Fruit fly (Drosophila melanogaster) whole organism, prepupa: ENCODE results near the gene CG13625.

Experiments used
- CG10631 ChIP-seq: fragments of 200-800 bp; sonication (Bioruptor generic); optimal IDR thresholded peaks from 2 replicates; lab custom pipeline; 2016; ENCODE audit warnings: missing biosample characterization, missing genetic modification characterization
- CG7368 ChIP-seq: fragments of 200-800 bp; sonication (Bioruptor generic); optimal IDR thresholded peaks from 3 replicates; lab custom pipeline; 2016; ENCODE audit warnings: missing biosample characterization, missing genetic modification characterization
- CG8319 ChIP-seq: fragments of 200-800 bp; sonication (Bioruptor generic); optimal IDR thresholded peaks from 3 replicates; lab custom pipeline; 2016; ENCODE audit warnings: missing biosample characterization, missing genetic modification characterization
- Lpt ChIP-seq: fragments of 200-800 bp; sonication (Bioruptor generic); optimal IDR thresholded peaks from 3 replicates; lab custom pipeline; 2016; ENCODE audit warnings: missing biosample characterization, missing genetic modification characterization
- acj6 ChIP-seq: fragments of 200-800 bp; sonication (Bioruptor generic); optimal IDR thresholded peaks from 3 replicates; lab custom pipeline; 2016; ENCODE audit warnings: missing biosample characterization, missing genetic modification characterization
- dsx ChIP-seq: fragments of 200-800 bp; optimal IDR thresholded peaks from 3 replicates; lab custom pipeline; 2019; ENCODE audit warnings: missing biosample characterization, mild to moderate bottlenecking, missing genetic modification characterization, moderate library complexity; ENCODE audit not compliant: poor library complexity, severe bottlenecking
- ss ChIP-seq, 2 experiments: fragments of 200-800 bp; sonication (Bioruptor generic); optimal IDR thresholded peaks; 2 replicates in 1 of 2; 3 replicates in 1 of 2; lab custom pipeline; 2017 to 2018; ENCODE audit warnings: mild to moderate bottlenecking in 2 of 2, missing biosample characterization in 2 of 2, missing genetic modification characterization in 2 of 2, moderate library complexity in 1 of 2

dm6 chr3R:24557020-24557465 is 27.9 kb downstream of the CG13625 start:
- TF ChIP-seq acj6 (GFP tag; lab: Kevin White, UChicago) (peak; percentile 44), CG8319 (GFP tag; lab: Kevin White, UChicago) (no peak), Lpt (GFP tag; lab: Kevin White, UChicago) (no peak), dsx (GFP tag; lab: Kevin White, UChicago) (no peak), CG7368 (GFP tag; lab: Kevin White, UChicago) (no peak), ss (GFP tag; optimal IDR thresholded peaks at IDR 0.05; lab: Kevin White, UChicago) (no peak), CG10631 (GFP tag; lab: Kevin White, UChicago) (no peak)
